Fruit fly (Drosophila melanogaster) whole organism, embryonic: ENCODE results near the gene CG11898.

ENCODE experiments used
- CG10274 ChIP-seq: fragments of 200-800 bp; sonication (Bioruptor generic); optimal IDR thresholded peaks from 3 replicates; lab custom pipeline; 2017; ENCODE audit warnings: missing biosample characterization, mild to moderate bottlenecking, missing genetic modification characterization
- CG10321 ChIP-seq: fragments of 200-800 bp; sonication (Bioruptor generic); IDR thresholded peaks from 2 replicates; pipeline ENCODE4 v1.3.6; 2022; ENCODE audit warnings: missing biosample characterization, missing genetic modification characterization
- CG10654 ChIP-seq: fragments of 200-800 bp; sonication (Bioruptor generic); optimal IDR thresholded peaks from 2 replicates; lab custom pipeline; 2016; ENCODE audit warnings: missing biosample characterization, missing genetic modification characterization
- CG11696 ChIP-seq: fragments of 200-800 bp; sonication (Bioruptor generic); IDR thresholded peaks from 2 replicates; pipeline ENCODE4 v1.3.6; 2022; ENCODE audit warnings: missing biosample characterization, missing genetic modification characterization
- CG12071 ChIP-seq: fragments of 200-800 bp; sonication (Bioruptor generic); optimal IDR thresholded peaks from 3 replicates; lab custom pipeline; 2018; ENCODE audit warnings: missing biosample characterization, mild to moderate bottlenecking, missing genetic modification characterization
- CG12155 ChIP-seq: fragments of 200-800 bp; sonication (Bioruptor generic); optimal IDR thresholded peaks from 3 replicates; lab custom pipeline; 2016; ENCODE audit warnings: missing biosample characterization, missing genetic modification characterization
- CG1233 ChIP-seq: fragments of 200-800 bp; sonication (Bioruptor generic); optimal IDR thresholded peaks from 4 replicates; lab custom pipeline; 2018; ENCODE audit warnings: missing biosample characterization, mild to moderate bottlenecking, missing genetic modification characterization
- CG17385 ChIP-seq: fragments of 200-800 bp; sonication (Bioruptor generic); optimal IDR thresholded peaks from 3 replicates; lab custom pipeline; 2018; ENCODE audit warnings: missing biosample characterization, mild to moderate bottlenecking, missing genetic modification characterization
- CG18262 ChIP-seq: fragments of 200-800 bp; optimal IDR thresholded peaks from 3 replicates; lab custom pipeline; 2019; ENCODE audit warnings: missing biosample characterization, mild to moderate bottlenecking, missing genetic modification characterization, moderate library complexity
- CG2712 ChIP-seq: fragments of 200-800 bp; optimal IDR thresholded peaks from 3 replicates; lab custom pipeline; 2019; ENCODE audit warnings: missing biosample characterization, mild to moderate bottlenecking, missing genetic modification characterization, moderate library complexity
- CG30403 ChIP-seq: fragments of 200-800 bp; sonication (Bioruptor generic); optimal IDR thresholded peaks from 3 replicates; lab custom pipeline; 2016; ENCODE audit warnings: missing biosample characterization, missing genetic modification characterization
- CG3163 ChIP-seq: fragments of 200-800 bp; sonication (Bioruptor generic); optimal IDR thresholded peaks from 3 replicates; lab custom pipeline; 2016; ENCODE audit warnings: missing biosample characterization, missing genetic modification characterization
- CG4617 ChIP-seq: fragments of 200-800 bp; sonication (Bioruptor generic); optimal IDR thresholded peaks from 3 replicates; lab custom pipeline; 2016; ENCODE audit warnings: missing biosample characterization, missing genetic modification characterization, borderline replicate concordance
- CG5953 ChIP-seq: fragments of 200-800 bp; sonication (Bioruptor generic); IDR thresholded peaks from 2 replicates; pipeline ENCODE4 v1.3.6; 2022; ENCODE audit warnings: missing biosample characterization, missing genetic modification characterization
- CG7372 ChIP-seq: fragments of 200-800 bp; sonication (Bioruptor generic); IDR thresholded peaks from 2 replicates; pipeline ENCODE4 v1.3.6; 2022; ENCODE audit warnings: missing biosample characterization, missing genetic modification characterization
- CG8478 ChIP-seq: fragments of >200 bp; optimal IDR thresholded peaks from 2 replicates; lab custom pipeline; 2018
- CG9609 ChIP-seq: fragments of 200-800 bp; sonication (Bioruptor generic); optimal IDR thresholded peaks from 3 replicates; lab custom pipeline; 2016; ENCODE audit warnings: missing biosample characterization, missing genetic modification characterization
- CG9876 ChIP-seq: fragments of 200-800 bp; sonication (Bioruptor generic); optimal IDR thresholded peaks from 2 replicates; lab custom pipeline; 2016; ENCODE audit warnings: missing biosample characterization, missing genetic modification characterization
- CrebB ChIP-seq: fragments of 200-800 bp; sonication (Bioruptor generic); optimal IDR thresholded peaks from 3 replicates; lab custom pipeline; 2018; ENCODE audit warnings: missing biosample characterization, mild to moderate bottlenecking, missing genetic modification characterization
- D19B ChIP-seq: fragments of 200-800 bp; sonication (Bioruptor generic); optimal IDR thresholded peaks from 2 replicates; lab custom pipeline; 2017; ENCODE audit warnings: missing biosample characterization, mild to moderate bottlenecking, missing genetic modification characterization
- Dip3 ChIP-seq: fragments of 200-800 bp; sonication (Bioruptor generic); optimal IDR thresholded peaks from 3 replicates; lab custom pipeline; 2016; ENCODE audit warnings: missing biosample characterization, missing genetic modification characterization
- E2f2 ChIP-seq: fragments of 200-800 bp; sonication (Bioruptor generic); IDR thresholded peaks from 2 replicates; pipeline ENCODE4 v1.3.6; 2022; ENCODE audit warnings: missing biosample characterization, missing genetic modification characterization
- Ets65A ChIP-seq: fragments of 200-800 bp; sonication (Bioruptor generic); peaks from one replicate; lab custom pipeline; 2016; ENCODE audit warnings: missing biosample characterization, missing genetic modification characterization
- Fer1 ChIP-seq: fragments of 200-800 bp; sonication (Bioruptor generic); optimal IDR thresholded peaks from 2 replicates; lab custom pipeline; 2017; ENCODE audit warnings: missing biosample characterization, mild to moderate bottlenecking, missing genetic modification characterization
- Fer2 ChIP-seq: fragments of 200-800 bp; sonication (Bioruptor generic); optimal IDR thresholded peaks from 2 replicates; lab custom pipeline; 2018; ENCODE audit warnings: missing biosample characterization, mild to moderate bottlenecking, missing genetic modification characterization, moderate library complexity
- Gsc ChIP-seq: fragments of 200-800 bp; sonication (Bioruptor generic); IDR thresholded peaks from 2 replicates; pipeline ENCODE4 v1.3.6; 2022; ENCODE audit warnings: missing biosample characterization, missing genetic modification characterization
- HLH4C ChIP-seq: fragments of 200-800 bp; sonication (Bioruptor generic); IDR thresholded peaks from 3 replicates; pipeline ENCODE4 v1.3.6; 2022; ENCODE audit warnings: missing biosample characterization, missing genetic modification characterization; ENCODE audit not compliant: partially characterized antibody
- HmgD ChIP-seq: fragments of 200-800 bp; sonication (Bioruptor generic); optimal IDR thresholded peaks from 3 replicates; lab custom pipeline; 2016; ENCODE audit warnings: missing biosample characterization, missing genetic modification characterization
- Hmx ChIP-seq: fragments of 200-800 bp; sonication (Bioruptor generic); optimal IDR thresholded peaks from 2 replicates; lab custom pipeline; 2016; ENCODE audit warnings: missing biosample characterization, missing genetic modification characterization
- Mrtf ChIP-seq: fragments of 200-800 bp; sonication (Bioruptor generic); IDR thresholded peaks from 3 replicates; pipeline ENCODE4 v1.3.6; 2022; ENCODE audit warnings: missing biosample characterization, missing genetic modification characterization
- Nf-YA ChIP-seq: fragments of 200-800 bp; sonication (Bioruptor generic); IDR thresholded peaks from 2 replicates; pipeline ENCODE4 v1.3.6; 2022; ENCODE audit warnings: missing biosample characterization, missing genetic modification characterization
- abd-A ChIP-seq: fragments of 200-800 bp; sonication (Bioruptor generic); optimal IDR thresholded peaks from 3 replicates; lab custom pipeline; 2019; ENCODE audit warnings: missing biosample characterization, mild to moderate bottlenecking, missing genetic modification characterization, moderate library complexity
- ato ChIP-seq: fragments of 200-800 bp; sonication (Bioruptor generic); IDR thresholded peaks from 2 replicates; pipeline ENCODE4 v1.3.6; 2022; ENCODE audit warnings: missing biosample characterization, missing genetic modification characterization; ENCODE audit not compliant: partially characterized antibody
- cas ChIP-seq: fragments of 200-800 bp; sonication (Bioruptor generic); IDR thresholded peaks from 2 replicates; pipeline ENCODE4 v1.3.6; 2022; ENCODE audit warnings: missing biosample characterization, missing genetic modification characterization
- corto ChIP-seq: fragments of 200-800 bp; sonication (Bioruptor generic); optimal IDR thresholded peaks from 2 replicates; lab custom pipeline; 2016; ENCODE audit warnings: missing biosample characterization, mild to moderate bottlenecking, missing genetic modification characterization, moderate library complexity
- cwo ChIP-seq: fragments of 200-800 bp; sonication (Bioruptor generic); optimal IDR thresholded peaks from 3 replicates; lab custom pipeline; 2017; ENCODE audit warnings: missing biosample characterization, missing genetic modification characterization, mild to moderate bottlenecking, moderate library complexity, missing genetic modification reagents
- dmrt99B ChIP-seq: fragments of 200-800 bp; sonication (Bioruptor generic); optimal IDR thresholded peaks from 2 replicates; lab custom pipeline; 2018; ENCODE audit warnings: missing biosample characterization, mild to moderate bottlenecking, missing genetic modification characterization, moderate library complexity
- fd102C ChIP-seq: fragments of 200-800 bp; sonication (Bioruptor generic); optimal IDR thresholded peaks from 2 replicates; lab custom pipeline; 2018; ENCODE audit warnings: missing biosample characterization, mild to moderate bottlenecking, missing genetic modification characterization, moderate library complexity
- fd3F ChIP-seq: fragments of 200-800 bp; sonication (Bioruptor generic); optimal IDR thresholded peaks from 2 replicates; lab custom pipeline; 2018; ENCODE audit warnings: missing biosample characterization, mild to moderate bottlenecking, missing genetic modification characterization, moderate library complexity
- fd96Cb ChIP-seq: fragments of 200-800 bp; sonication (Bioruptor generic); optimal IDR thresholded peaks from 2 replicates; lab custom pipeline; 2018; ENCODE audit warnings: missing biosample characterization, mild to moderate bottlenecking, missing genetic modification characterization, moderate library complexity
- grau ChIP-seq: fragments of 200-800 bp; optimal IDR thresholded peaks from 3 replicates; lab custom pipeline; 2019; ENCODE audit warnings: missing biosample characterization, mild to moderate bottlenecking, missing genetic modification characterization, moderate library complexity
- insv ChIP-seq, 2 experiments: fragments of 200-800 bp; sonication (Bioruptor generic); optimal IDR thresholded peaks; 3 replicates each; lab custom pipeline; 2016 to 2018; ENCODE audit warnings: missing biosample characterization in 2 of 2, missing genetic modification characterization in 2 of 2
- jumu ChIP-seq: fragments of 200-800 bp; sonication (Bioruptor generic); optimal IDR thresholded peaks from 3 replicates; lab custom pipeline; 2016; ENCODE audit warnings: missing biosample characterization, missing genetic modification characterization
- pfk ChIP-seq: fragments of 200-800 bp; sonication (Bioruptor generic); optimal IDR thresholded peaks from 2 replicates; lab custom pipeline; 2018; ENCODE audit warnings: missing biosample characterization, mild to moderate bottlenecking, missing genetic modification characterization, moderate library complexity
- sd ChIP-seq: fragments of 200-800 bp; sonication (Bioruptor generic); optimal IDR thresholded peaks from 3 replicates; lab custom pipeline; 2018; ENCODE audit warnings: missing biosample characterization, mild to moderate bottlenecking, missing genetic modification characterization, moderate library complexity
- sens ChIP-seq: fragments of 200-800 bp; sonication (Bioruptor generic); peaks from one replicate; lab custom pipeline; 2016; ENCODE audit warnings: missing biosample characterization, missing genetic modification characterization
- sna ChIP-seq: fragments of 200-800 bp; sonication (Bioruptor generic); IDR thresholded peaks from 2 replicates; pipeline ENCODE4 v1.3.6; 2022; ENCODE audit warnings: missing biosample characterization, missing genetic modification characterization; ENCODE audit not compliant: partially characterized antibody
- usp ChIP-seq: fragments of >200 bp; optimal IDR thresholded peaks from 2 replicates; lab custom pipeline; 2017; ENCODE audit warnings: missing biosample characterization, missing genetic modification characterization
- z ChIP-seq: fragments of 200-800 bp; sonication (Bioruptor generic); IDR thresholded peaks from 3 replicates; pipeline ENCODE4 v1.3.6; 2022; ENCODE audit warnings: missing biosample characterization, missing genetic modification characterization

CG11898 gene

DNA sequence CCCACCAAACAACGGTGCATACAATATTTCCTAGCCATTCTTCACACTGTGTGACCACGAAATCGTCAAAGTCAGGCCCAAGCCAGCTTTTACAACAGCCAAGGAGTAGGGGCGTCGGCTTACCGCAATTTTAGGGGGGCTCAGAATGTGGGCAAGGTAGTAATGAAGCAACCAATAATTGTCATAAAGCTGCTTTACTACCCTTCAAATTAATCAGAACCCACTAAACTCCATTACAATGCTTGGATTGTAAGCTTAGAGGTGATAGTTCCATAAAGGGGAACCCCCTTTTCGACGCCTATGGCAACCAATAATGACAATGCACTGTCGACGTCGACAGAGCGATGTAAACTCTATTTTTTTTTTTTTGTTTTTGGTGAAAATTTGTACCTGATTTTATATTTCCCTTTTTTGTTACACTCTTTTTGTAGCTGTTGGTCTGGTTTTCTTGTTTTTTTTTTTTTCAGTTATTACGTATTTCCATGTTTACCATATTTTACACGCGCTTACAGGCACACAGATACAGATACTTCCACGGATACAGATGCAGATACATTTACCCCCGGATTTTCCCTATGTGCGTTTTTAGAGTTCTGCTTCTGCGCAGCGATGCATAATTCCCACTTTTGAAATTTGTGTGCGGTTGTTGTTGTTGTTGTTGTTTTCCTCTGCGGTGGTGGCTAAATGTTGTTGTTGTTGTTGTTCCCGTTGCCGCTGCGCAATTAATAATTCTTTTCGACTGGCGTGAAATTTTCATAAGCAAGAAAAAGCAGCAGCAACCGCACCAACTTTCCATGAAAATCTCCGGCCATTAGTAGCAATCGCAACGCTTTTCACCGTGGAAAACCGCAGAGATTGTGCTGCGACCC is 39.4 kb downstream of the CG11898 start (continued):
- peak; percentile 71 for TF ChIP-seq Nf-YA (GFP tag; lab: Robert Waterston, UW)
- peak; percentile 54 for TF ChIP-seq CG12155
- TF ChIP-seq CG2712, result peak; percentile 86
- peak; percentile 36; the same call in 1 of the 2 replicates for TF ChIP-seq E2f2
- peak; percentile 72 for TF ChIP-seq CG9609 (GFP tag; lab: Kevin White, UChicago)
- TF ChIP-seq abd-A (tag; lab: Kevin White, UChicago), result no peak
- peak; percentile 18 for TF ChIP-seq sd (tag; lab: Kevin White, UChicago)
- TF ChIP-seq z (GFP tag; lab: Robert Waterston, UW), result no peak
- no peak for TF ChIP-seq pfk (GFP tag; lab: Kevin White, UChicago)
- TF ChIP-seq CG7372 (GFP tag; lab: Robert Waterston, UW), result peak; percentile 48; the same call in 1 of the 2 replicates
- peak; percentile 72 for TF ChIP-seq CG30403
- peak; percentile 21 for TF ChIP-seq cwo (GFP tag; lab: Kevin White, UChicago)
- peak; percentile 52; the same call in 1 of the 2 replicates for TF ChIP-seq CG5953 (GFP tag; lab: Robert Waterston, UW)
- TF ChIP-seq CrebB, result peak; percentile 38
- TF ChIP-seq CG4617 (GFP tag; lab: Kevin White, UChicago), result peak; percentile 28
- no peak for TF ChIP-seq Hmx (GFP tag; lab: Kevin White, UChicago)
- TF ChIP-seq HLH4C, result no peak
- TF ChIP-seq HmgD, result no peak
- TF ChIP-seq fd96Cb, result peak; percentile 88
- TF ChIP-seq Mrtf (GFP tag; lab: Robert Waterston, UW), result peak; percentile 68; the same call in 2 of the 3 replicates
- TF ChIP-seq usp (GFP tag; lab: Kevin White, UChicago), result no peak
- TF ChIP-seq CG10654 (GFP tag; lab: Kevin White, UChicago), result peak; percentile 76
- no peak for TF ChIP-seq CG8478 (lab: Kevin White, UChicago)
- peak; percentile 64 for TF ChIP-seq CG9876 (GFP tag; lab: Kevin White, UChicago)
- peak; percentile 60; the same call in 1 of the 2 replicates for TF ChIP-seq Gsc (GFP tag; lab: Robert Waterston, UW)
- peak; percentile 97 for TF ChIP-seq sens
- TF ChIP-seq CG1233 (GFP tag; lab: Kevin White, UChicago), result peak; percentile 68
- TF ChIP-seq insv (GFP tag; optimal IDR thresholded peaks at IDR 0.05; lab: Kevin White, UChicago), result no peak
- peak; percentile 92 for TF ChIP-seq Ets65A (GFP tag; lab: Kevin White, UChicago)
- no peak for TF ChIP-seq Dip3
- peak; percentile 74 for TF ChIP-seq jumu (GFP tag; lab: Kevin White, UChicago)
- TF ChIP-seq CG10274 (GFP tag; lab: Kevin White, UChicago), result peak; percentile 13
- TF ChIP-seq Fer1 (GFP tag; lab: Kevin White, UChicago), result peak; percentile 65
- no peak for TF ChIP-seq CG10321 (GFP tag; lab: Robert Waterston, UW)
- no peak for TF ChIP-seq cas (GFP tag; lab: Robert Waterston, UW)
- TF ChIP-seq CG17385 (GFP tag; lab: Kevin White, UChicago), result peak; percentile 66
- TF ChIP-seq D19B (GFP tag; lab: Kevin White, UChicago), result peak; percentile 6
- peak; percentile 76 for TF ChIP-seq grau (tag; lab: Kevin White, UChicago)
- no peak for TF ChIP-seq ato (GFP tag; lab: Robert Waterston, UW)
- no peak for TF ChIP-seq corto (GFP tag; lab: Kevin White, UChicago)
- TF ChIP-seq dmrt99B, result peak; percentile 88
- TF ChIP-seq CG18262, result peak; percentile 86
- no peak for TF ChIP-seq sna (GFP tag; lab: Robert Waterston, UW)
- peak; percentile 17 for TF ChIP-seq fd3F (GFP tag; lab: Kevin White, UChicago)
- TF ChIP-seq CG12071 (GFP tag; lab: Kevin White, UChicago), result peak; percentile 76
- peak; percentile 21 for TF ChIP-seq Fer2 (tag; lab: Kevin White, UChicago)
- peak; percentile 56 for TF ChIP-seq CG3163 (GFP tag; lab: Kevin White, UChicago)
- peak; percentile 69 for TF ChIP-seq CG11696 (GFP tag; lab: Robert Waterston, UW)
- TF ChIP-seq fd102C (GFP tag; lab: Kevin White, UChicago), result no peak
